Fruit fly (Drosophila melanogaster) whole organism, embryonic: Measurements from ENCODE around the gene CG5070.

Source experiments
- CG10321 ChIP-seq: fragments of 200-800 bp; sonication (Bioruptor generic); IDR thresholded peaks from 2 replicates; pipeline ENCODE4 v1.3.6; 2022; ENCODE audit warnings: missing biosample characterization, missing genetic modification characterization
- CG10366 ChIP-seq: fragments of 200-800 bp; sonication (Bioruptor generic); IDR thresholded peaks from 2 replicates; pipeline ENCODE4 v1.3.6; 2022; ENCODE audit warnings: missing biosample characterization, missing genetic modification characterization
- CG11247 ChIP-seq: fragments of 200-800 bp; sonication (Bioruptor generic); IDR thresholded peaks from 2 replicates; pipeline ENCODE4 v1.3.6; 2022; ENCODE audit warnings: missing biosample characterization, missing genetic modification characterization
- CG4328 ChIP-seq: fragments of 200-800 bp; sonication (Bioruptor generic); optimal IDR thresholded peaks from 3 replicates; lab custom pipeline; 2017; ENCODE audit warnings: missing biosample characterization, missing genetic modification reagents, missing genetic modification characterization
- CG4730 ChIP-seq: fragments of 200-800 bp; sonication (Bioruptor generic); IDR thresholded peaks from 2 replicates; pipeline ENCODE4 v1.3.6; 2022; ENCODE audit warnings: missing biosample characterization, missing genetic modification characterization
- CG8290 ChIP-seq, 3 experiments: fragments of 200-800 bp; sonication (Bioruptor generic); optimal IDR thresholded peaks; 2 replicates each; lab custom pipeline; 2016 to 2019; ENCODE audit warnings: missing biosample characterization in 3 of 3, missing genetic modification characterization in 3 of 3, mild to moderate bottlenecking in 2 of 3, moderate library complexity in 1 of 3
- Hmr ChIP-seq: fragments of 200-800 bp; sonication (Bioruptor generic); optimal IDR thresholded peaks from 3 replicates; lab custom pipeline; 2017; ENCODE audit warnings: mild to moderate bottlenecking, missing biosample characterization, missing genetic modification reagents, missing genetic modification characterization
- chm ChIP-seq: fragments of 200-800 bp; sonication (Bioruptor generic); IDR thresholded peaks from 2 replicates; pipeline ENCODE4 v1.3.6; 2022; ENCODE audit warnings: missing biosample characterization, missing genetic modification characterization
- dpn ChIP-seq, 2 experiments: fragments of 200-800 bp; sonication (Bioruptor generic); optimal IDR thresholded peaks; 3 replicates each; lab custom pipeline; 2016; ENCODE audit warnings: missing biosample characterization in 2 of 2, missing genetic modification characterization in 2 of 2
- ham ChIP-seq: fragments of 200-800 bp; sonication (Bioruptor generic); IDR thresholded peaks from 2 replicates; pipeline ENCODE4 v1.3.6; 2022; ENCODE audit warnings: missing biosample characterization, missing genetic modification characterization
- oc ChIP-seq: fragments of 200-800 bp; sonication (Bioruptor generic); optimal IDR thresholded peaks from 2 replicates; lab custom pipeline; 2018; ENCODE audit warnings: missing biosample characterization, mild to moderate bottlenecking, missing genetic modification characterization, moderate library complexity
- slp2 ChIP-seq: fragments of 200-800 bp; sonication (Bioruptor generic); optimal IDR thresholded peaks from 2 replicates; lab custom pipeline; 2016; ENCODE audit warnings: missing biosample characterization, missing genetic modification characterization

dm6 chrX:17159819-17160218 lies 43.1 kb upstream of the CG5070 start, which contains the start of gene baz:
- TF ChIP-seq CG4730 (GFP tag; lab: Robert Waterston, UW) = no peak
- peak in 1 of 2 experiments; percentile 16 for TF ChIP-seq dpn (GFP tag; optimal IDR thresholded peaks at IDR 0.05; lab: Kevin White, UChicago)
- TF ChIP-seq ham (GFP tag; lab: Robert Waterston, UW) = no peak
- TF ChIP-seq chm (GFP tag; lab: Robert Waterston, UW) = peak; percentile 76
- TF ChIP-seq oc (tag; lab: Kevin White, UChicago) = no peak
- TF ChIP-seq CG10366 = no peak
- TF ChIP-seq Hmr = no peak
- no peak for TF ChIP-seq CG11247 (GFP tag; lab: Robert Waterston, UW)
- TF ChIP-seq CG4328 (GFP tag; lab: Kevin White, UChicago) = no peak
- TF ChIP-seq slp2 = no peak
- TF ChIP-seq CG10321 = no peak
- TF ChIP-seq CG8290 (GFP tag; optimal IDR thresholded peaks at IDR 0.05; lab: Kevin White, UChicago) = no peak
- TF ChIP-seq CG8290 (tag; optimal IDR thresholded peaks at IDR 0.05; lab: Kevin White, UChicago) = no peak
